Fruit fly (Drosophila melanogaster): Measurements from ENCODE around the gene CG4502.

CG4502 gene

dm6 chr2L:7207660-7208059 is 3.6 kb upstream of the CG4502 start (continued):
- TF ChIP-seq CG4318 (GFP tag; optimal IDR thresholded peaks at IDR 0.05) = no peak
- no peak for TF ChIP-seq Hr4 (GFP tag; optimal IDR thresholded peaks at IDR 0.05)
- TF ChIP-seq Met (GFP tag; optimal IDR thresholded peaks at IDR 0.05) = no peak

- TF ChIP-seq Eip75B (GFP tag; optimal IDR thresholded peaks at IDR 0.05) = no peak
- TF ChIP-seq CG7368 (GFP tag; optimal IDR thresholded peaks at IDR 0.05) = peak; percentile 2
- no peak for TF ChIP-seq cyc (GFP tag; optimal IDR thresholded peaks at IDR 0.05)
- TF ChIP-seq topi (GFP tag; optimal IDR thresholded peaks at IDR 0.05) = no peak
- TF ChIP-seq salr (GFP tag; optimal IDR thresholded peaks at IDR 0.05) = no peak
- TF ChIP-seq CG3032 (tag; optimal IDR thresholded peaks at IDR 0.05) = no peak
- no peak for TF ChIP-seq fd85E (GFP tag; optimal IDR thresholded peaks at IDR 0.05)
- TF ChIP-seq Sox102F (GFP tag; optimal IDR thresholded peaks at IDR 0.05) = no peak
- peak; percentile 46 for TF ChIP-seq CG15336 (GFP tag; IDR thresholded peaks at IDR 0.05)
- TF ChIP-seq CG6792 (GFP tag; optimal IDR thresholded peaks at IDR 0.05) = no peak
- TF ChIP-seq CG11902 (GFP tag; optimal IDR thresholded peaks at IDR 0.05) = no peak
- no peak for TF ChIP-seq acj6 (GFP tag; optimal IDR thresholded peaks at IDR 0.05)
- TF ChIP-seq dsx (GFP tag; optimal IDR thresholded peaks at IDR 0.05; ENCODE audit: poor library complexity, severe bottlenecking) = no peak
- TF ChIP-seq fd59A (GFP tag; optimal IDR thresholded peaks at IDR 0.05) = no peak
- no peak for TF ChIP-seq dac (GFP tag; optimal IDR thresholded peaks at IDR 0.05)
- TF ChIP-seq CG10669 (GFP tag; optimal IDR thresholded peaks at IDR 0.05) = no peak
- TF ChIP-seq CG1621 (tag; optimal IDR thresholded peaks at IDR 0.05) = no peak
- TF ChIP-seq Lpt (GFP tag; optimal IDR thresholded peaks at IDR 0.05) = peak; percentile 25
- TF ChIP-seq Eip78C (GFP tag) = peak; percentile 57
- TF ChIP-seq Ets96B (tag; optimal IDR thresholded peaks at IDR 0.05) = no peak
- no peak for TF ChIP-seq vri (GFP tag; optimal IDR thresholded peaks at IDR 0.05)
- TF ChIP-seq Sox15 (GFP tag; optimal IDR thresholded peaks at IDR 0.05) = no peak
- TF ChIP-seq CG6808 (GFP tag; optimal IDR thresholded peaks at IDR 0.05) = no peak
- no peak for TF ChIP-seq Eip93F (GFP tag; optimal IDR thresholded peaks at IDR 0.05)
- TF ChIP-seq Ets21C (GFP tag; optimal IDR thresholded peaks at IDR 0.05) = no peak
- no peak for TF ChIP-seq OdsH (GFP tag; optimal IDR thresholded peaks at IDR 0.05)
- no peak for TF ChIP-seq Sox14 (GFP tag; optimal IDR thresholded peaks at IDR 0.05)
- no peak for TF ChIP-seq Smox (GFP tag; optimal IDR thresholded peaks at IDR 0.05)
- no peak for TF ChIP-seq Hr39 (GFP tag; optimal IDR thresholded peaks at IDR 0.05)
- TF ChIP-seq CG34406 (GFP tag; optimal IDR thresholded peaks at IDR 0.05) = no peak
- no peak for TF ChIP-seq CG11762 (GFP tag; optimal IDR thresholded peaks at IDR 0.05; ENCODE audit: insufficient read depth)
- TF ChIP-seq Hr38 (GFP tag; optimal IDR thresholded peaks at IDR 0.05) = no peak
- peak; percentile 36 for TF ChIP-seq CG32006 (GFP tag; optimal IDR thresholded peaks at IDR 0.05)
- TF ChIP-seq CG6276 (GFP tag; optimal IDR thresholded peaks at IDR 0.05) = peak; percentile 39
- TF ChIP-seq net (GFP tag; optimal IDR thresholded peaks at IDR 0.05) = no peak
- TF ChIP-seq CG11294 (GFP tag; IDR thresholded peaks at IDR 0.05) = no peak
- TF ChIP-seq achi (GFP tag; optimal IDR thresholded peaks at IDR 0.05) = no peak
- TF ChIP-seq spab (GFP tag; optimal IDR thresholded peaks at IDR 0.05) = no peak
- no peak for TF ChIP-seq CG4318 (GFP tag; optimal IDR thresholded peaks at IDR 0.05)
- no peak for TF ChIP-seq pdm3 (GFP tag; optimal IDR thresholded peaks at IDR 0.05)
- no peak for TF ChIP-seq CG3919 (GFP tag; optimal IDR thresholded peaks at IDR 0.05)
- peak; percentile 44 to 49 for TF ChIP-seq ss (GFP tag; optimal IDR thresholded peaks at IDR 0.05)
- peak; percentile 27 for TF ChIP-seq CG16779 (tag; optimal IDR thresholded peaks at IDR 0.05)
- TF ChIP-seq eg (GFP tag; IDR thresholded peaks at IDR 0.05) = peak; percentile 5; the same call in 1 of the 3 replicates
- TF ChIP-seq CG6854 (GFP tag; optimal IDR thresholded peaks at IDR 0.05) = peak; percentile 64
- no peak for TF ChIP-seq Met (GFP tag; optimal IDR thresholded peaks at IDR 0.05)
- no peak for TF ChIP-seq CG8632 (GFP tag; optimal IDR thresholded peaks at IDR 0.05)
- TF ChIP-seq Hr4 (GFP tag; optimal IDR thresholded peaks at IDR 0.05) = no peak
- TF ChIP-seq lz (GFP tag; optimal IDR thresholded peaks at IDR 0.05) = no peak
These were observed 473 bp downstream of the CG4502 start for dm6 chr2L:7203411-7204171.

Data from whole organism, prepupa.